Fruit fly (Drosophila melanogaster) whole organism, prepupa: Measurements from ENCODE around the gene Crk.
A peak's percentile ranks its signal among the peaks of the same experiment; 100 is the strongest.

Source experiments
- CG10631 ChIP-seq: fragments of 200-800 bp; sonication (Bioruptor generic); optimal IDR thresholded peaks from 2 replicates; lab custom pipeline; 2016; ENCODE audit warnings: missing biosample characterization, missing genetic modification characterization
- CG10669 ChIP-seq: fragments of 200-800 bp; sonication (Bioruptor generic); optimal IDR thresholded peaks from 3 replicates; lab custom pipeline; 2018; ENCODE audit warnings: missing biosample characterization, mild to moderate bottlenecking, missing genetic modification characterization, moderate library complexity
- CG11294 ChIP-seq: fragments of 200-800 bp; sonication (Bioruptor generic); IDR thresholded peaks from 2 replicates; pipeline ENCODE4 v1.3.6; 2022; ENCODE audit warnings: missing biosample characterization, missing genetic modification characterization
- CG15336 ChIP-seq: fragments of 200-800 bp; sonication (Bioruptor generic); IDR thresholded peaks from 2 replicates; pipeline ENCODE4 v1.3.6; 2022; ENCODE audit warnings: missing biosample characterization, missing genetic modification characterization
- CG1621 ChIP-seq: fragments of 200-800 bp; sonication (Bioruptor generic); optimal IDR thresholded peaks from 3 replicates; lab custom pipeline; 2018; ENCODE audit warnings: missing biosample characterization, mild to moderate bottlenecking, missing genetic modification characterization
- CG16779 ChIP-seq: fragments of 200-800 bp; sonication (Bioruptor generic); optimal IDR thresholded peaks from 3 replicates; lab custom pipeline; 2017; ENCODE audit warnings: missing biosample characterization, mild to moderate bottlenecking, missing genetic modification characterization
- CG3032 ChIP-seq: fragments of 200-800 bp; optimal IDR thresholded peaks from 2 replicates; lab custom pipeline; 2019; ENCODE audit warnings: missing biosample characterization, mild to moderate bottlenecking, missing genetic modification characterization, moderate library complexity
- CG3919 ChIP-seq: fragments of 200-800 bp; sonication (Bioruptor generic); optimal IDR thresholded peaks from 3 replicates; lab custom pipeline; 2016; ENCODE audit warnings: missing biosample characterization, missing genetic modification characterization
- CG4318 ChIP-seq: fragments of 200-800 bp; sonication (Bioruptor generic); optimal IDR thresholded peaks from 3 replicates; lab custom pipeline; 2017; ENCODE audit warnings: missing biosample characterization, mild to moderate bottlenecking, missing genetic modification characterization
- CG6163 ChIP-seq: fragments of 200-800 bp; sonication (Bioruptor generic); IDR thresholded peaks from 3 replicates; pipeline ENCODE4 v1.3.6; 2022; ENCODE audit warnings: missing biosample characterization, missing genetic modification characterization
- CG6276 ChIP-seq: fragments of 200-800 bp; sonication (Bioruptor generic); optimal IDR thresholded peaks from 2 replicates; lab custom pipeline; 2017; ENCODE audit warnings: missing biosample characterization, mild to moderate bottlenecking, missing genetic modification characterization
- CG6792 ChIP-seq: fragments of 200-800 bp; sonication (Bioruptor generic); optimal IDR thresholded peaks from 3 replicates; lab custom pipeline; 2016; ENCODE audit warnings: missing biosample characterization, missing genetic modification characterization
- CG6808 ChIP-seq: fragments of 200-800 bp; sonication (Bioruptor generic); optimal IDR thresholded peaks from 3 replicates; lab custom pipeline; 2017; ENCODE audit warnings: missing biosample characterization, missing genetic modification characterization, mild to moderate bottlenecking, moderate library complexity, missing genetic modification reagents
- CG8119 ChIP-seq: fragments of 200-800 bp; sonication (Bioruptor generic); IDR thresholded peaks from 3 replicates; pipeline ENCODE4 v1.3.6; 2022; ENCODE audit warnings: missing biosample characterization, missing genetic modification characterization
- CG8632 ChIP-seq: fragments of 200-800 bp; sonication (Bioruptor generic); optimal IDR thresholded peaks from 3 replicates; lab custom pipeline; 2016; ENCODE audit warnings: missing biosample characterization, missing genetic modification characterization
- CG9139 ChIP-seq: fragments of 200-800 bp; sonication (Bioruptor generic); optimal IDR thresholded peaks from 3 replicates; lab custom pipeline; 2017; ENCODE audit warnings: missing biosample characterization, mild to moderate bottlenecking, missing genetic modification characterization
- Eip75B ChIP-seq: fragments of 200-800 bp; sonication (Bioruptor generic); optimal IDR thresholded peaks from 3 replicates; lab custom pipeline; 2016; ENCODE audit warnings: missing biosample characterization, missing genetic modification characterization
- Eip78C ChIP-seq: fragments of 200-800 bp; sonication (Bioruptor generic); peaks from one replicate; lab custom pipeline; 2016; ENCODE audit warnings: missing biosample characterization, missing genetic modification characterization
- Ets96B ChIP-seq: fragments of 200-800 bp; optimal IDR thresholded peaks from 2 replicates; lab custom pipeline; 2019; ENCODE audit warnings: missing biosample characterization, mild to moderate bottlenecking, missing genetic modification characterization, moderate library complexity
- Met ChIP-seq: fragments of 200-800 bp; sonication (Bioruptor generic); optimal IDR thresholded peaks from 3 replicates; lab custom pipeline; 2016; ENCODE audit warnings: missing biosample characterization, missing genetic modification characterization
- OdsH ChIP-seq: fragments of 200-800 bp; sonication (Bioruptor generic); optimal IDR thresholded peaks from 3 replicates; lab custom pipeline; 2016; ENCODE audit warnings: missing biosample characterization, missing genetic modification characterization
- Smox ChIP-seq: fragments of 200-800 bp; sonication (Bioruptor generic); optimal IDR thresholded peaks from 3 replicates; lab custom pipeline; 2016; ENCODE audit warnings: missing biosample characterization, missing genetic modification characterization
- Sox102F ChIP-seq: fragments of 200-800 bp; sonication (Bioruptor generic); optimal IDR thresholded peaks from 2 replicates; lab custom pipeline; 2016; ENCODE audit warnings: missing biosample characterization, mild to moderate bottlenecking, missing genetic modification characterization
- Sox14 ChIP-seq: fragments of 200-800 bp; sonication (Bioruptor generic); optimal IDR thresholded peaks from 3 replicates; lab custom pipeline; 2016; ENCODE audit warnings: missing biosample characterization, missing genetic modification characterization
- acj6 ChIP-seq: fragments of 200-800 bp; sonication (Bioruptor generic); optimal IDR thresholded peaks from 3 replicates; lab custom pipeline; 2016; ENCODE audit warnings: missing biosample characterization, missing genetic modification characterization
- cyc ChIP-seq: fragments of 200-800 bp; sonication (Bioruptor generic); optimal IDR thresholded peaks from 3 replicates; lab custom pipeline; 2016; ENCODE audit warnings: missing biosample characterization, missing genetic modification characterization
- dsx ChIP-seq: fragments of 200-800 bp; optimal IDR thresholded peaks from 3 replicates; lab custom pipeline; 2019; ENCODE audit warnings: missing biosample characterization, mild to moderate bottlenecking, missing genetic modification characterization, moderate library complexity; ENCODE audit not compliant: poor library complexity, severe bottlenecking
- eg ChIP-seq: fragments of 200-800 bp; sonication (Bioruptor generic); IDR thresholded peaks from 3 replicates; pipeline ENCODE4 v1.3.6; 2022; ENCODE audit warnings: missing biosample characterization, missing genetic modification characterization
- esn ChIP-seq: fragments of 200-800 bp; sonication (Bioruptor generic); optimal IDR thresholded peaks from 2 replicates; lab custom pipeline; 2016; ENCODE audit warnings: missing biosample characterization, mild to moderate bottlenecking, missing genetic modification characterization, moderate library complexity
- fd59A ChIP-seq: fragments of 200-800 bp; sonication (Bioruptor generic); optimal IDR thresholded peaks from 2 replicates; lab custom pipeline; 2017; ENCODE audit warnings: missing biosample characterization, mild to moderate bottlenecking, missing genetic modification characterization, missing genetic modification reagents
- fd85E ChIP-seq: fragments of 200-800 bp; sonication (Bioruptor generic); optimal IDR thresholded peaks from 3 replicates; lab custom pipeline; 2016; ENCODE audit warnings: missing biosample characterization, missing genetic modification characterization
- fkh ChIP-seq: fragments of 200-800 bp; sonication (Bioruptor generic); optimal IDR thresholded peaks from 3 replicates; lab custom pipeline; 2017; ENCODE audit warnings: missing biosample characterization, mild to moderate bottlenecking, missing genetic modification characterization, moderate library complexity
- net ChIP-seq: fragments of 200-800 bp; sonication (Bioruptor generic); optimal IDR thresholded peaks from 3 replicates; lab custom pipeline; 2016; ENCODE audit warnings: missing biosample characterization, missing genetic modification characterization
- spab ChIP-seq: fragments of 200-800 bp; sonication (Bioruptor generic); optimal IDR thresholded peaks from 2 replicates; lab custom pipeline; 2017; ENCODE audit warnings: missing biosample characterization, mild to moderate bottlenecking, missing genetic modification characterization, missing genetic modification reagents
- ss ChIP-seq, 2 experiments: fragments of 200-800 bp; sonication (Bioruptor generic); optimal IDR thresholded peaks; 2 replicates in 1 of 2; 3 replicates in 1 of 2; lab custom pipeline; 2017 to 2018; ENCODE audit warnings: mild to moderate bottlenecking in 2 of 2, missing biosample characterization in 2 of 2, missing genetic modification characterization in 2 of 2, moderate library complexity in 1 of 2
- svp ChIP-seq: fragments of 200-800 bp; sonication (Bioruptor generic); peaks from one replicate; lab custom pipeline; 2016; ENCODE audit warnings: missing biosample characterization, missing genetic modification characterization
- topi ChIP-seq: fragments of 200-800 bp; sonication (Bioruptor generic); optimal IDR thresholded peaks from 3 replicates; lab custom pipeline; 2016; ENCODE audit warnings: missing biosample characterization, missing genetic modification characterization

Crk gene

dm6 chr4:210011-210649 lies at the start of gene Crk:
Crk (plus strand) TSS chr4:210224.
- TF ChIP-seq net = no peak
- peak; percentile 25 for TF ChIP-seq cyc (GFP tag; lab: Kevin White, UChicago)
- TF ChIP-seq OdsH (GFP tag; lab: Kevin White, UChicago) = peak; percentile 1
- peak; percentile 24 for TF ChIP-seq CG3032 (tag; lab: Kevin White, UChicago)
- TF ChIP-seq CG6276 = no peak

dm6 chr4:165159-165558 lies 44.9 kb upstream of the Crk start:
- TF ChIP-seq ss (GFP tag; optimal IDR thresholded peaks at IDR 0.05; lab: Kevin White, UChicago) (no peak), CG15336 (GFP tag; lab: Robert Waterston, UW) (no peak), CG6808 (GFP tag; lab: Kevin White, UChicago) (no peak), Sox14 (GFP tag; lab: Kevin White, UChicago) (no peak), fd85E (GFP tag; lab: Kevin White, UChicago) (no peak), spab (GFP tag; lab: Kevin White, UChicago) (no peak), CG8632 (GFP tag; lab: Kevin White, UChicago) (no peak), Sox102F (no peak), eg (no peak), CG10669 (GFP tag; lab: Kevin White, UChicago) (no peak), cyc (GFP tag; lab: Kevin White, UChicago) (no peak), CG11294 (GFP tag; lab: Robert Waterston, UW) (no peak), topi (GFP tag; lab: Kevin White, UChicago) (no peak), Met (GFP tag; lab: Kevin White, UChicago) (no peak), CG4318 (GFP tag; lab: Kevin White, UChicago) (no peak), CG6276 (no peak), CG6792 (GFP tag; lab: Kevin White, UChicago) (no peak), CG10631 (GFP tag; lab: Kevin White, UChicago) (no peak)

dm6 chr4:167515-167914 lies 42.5 kb upstream of the Crk start:
- TF ChIP-seq fkh (peak; percentile 81), svp (no peak), fd59A (GFP tag; lab: Kevin White, UChicago) (no peak)

dm6 chr4:174526-174925 lies 35.5 kb upstream of the Crk start:
- TF ChIP-seq spab (GFP tag; lab: Kevin White, UChicago) (no peak), Ets96B (tag; lab: Kevin White, UChicago) (no peak), Eip75B (GFP tag; lab: Kevin White, UChicago) (no peak), net (no peak), CG6276 (no peak), CG3919 (no peak), fd85E (GFP tag; lab: Kevin White, UChicago) (no peak)

- TF ChIP-seq svp = no peak
- no peak for TF ChIP-seq Eip78C (GFP tag; lab: Kevin White, UChicago)
- no peak for TF ChIP-seq acj6 (GFP tag; lab: Kevin White, UChicago)
- no peak for TF ChIP-seq esn (GFP tag; lab: Kevin White, UChicago)
- no peak for TF ChIP-seq CG9139 (GFP tag; lab: Kevin White, UChicago)
- TF ChIP-seq fd59A (GFP tag; lab: Kevin White, UChicago) = no peak
- no peak for TF ChIP-seq Smox (GFP tag; lab: Kevin White, UChicago)
- TF ChIP-seq CG8632 (GFP tag; lab: Kevin White, UChicago) = no peak
- TF ChIP-seq CG8119 (GFP tag; lab: Robert Waterston, UW) = no peak
- no peak for TF ChIP-seq CG16779 (tag; lab: Kevin White, UChicago)
- TF ChIP-seq CG1621 = no peak
- TF ChIP-seq CG3919 = no peak
- TF ChIP-seq dsx (GFP tag; lab: Kevin White, UChicago) = no peak
- no peak for TF ChIP-seq CG6163 (GFP tag; lab: Robert Waterston, UW)
- TF ChIP-seq, all 60 proteins: peak for 0
Observed at dm6 chr4:175245-175644, 34.8 kb upstream of the Crk start, which contains the start of gene CG33978. CG33978 (minus strand) TSS chr4:175639.
